Fruit fly (Drosophila melanogaster) whole organism, pupa: ENCODE results near the gene RFeSP.

Experiments used
- CG10348 ChIP-seq: fragments of 200-800 bp; sonication (Bioruptor generic); IDR thresholded peaks from 2 replicates; pipeline ENCODE4 v1.3.6; 2022; ENCODE audit warnings: missing biosample characterization, missing genetic modification characterization
- CG12605 ChIP-seq: fragments of 200-800 bp; sonication (Bioruptor generic); IDR thresholded peaks from 2 replicates; pipeline ENCODE4 v1.3.6; 2022; ENCODE audit warnings: missing biosample characterization, missing genetic modification characterization
- CG13204 ChIP-seq: fragments of 200-800 bp; sonication (Bioruptor generic); optimal IDR thresholded peaks from 2 replicates; lab custom pipeline; 2018; ENCODE audit warnings: missing biosample characterization, mild to moderate bottlenecking, missing genetic modification characterization, moderate library complexity
- CG14655 ChIP-seq: fragments of 200-800 bp; sonication (Bioruptor generic); optimal IDR thresholded peaks from 3 replicates; lab custom pipeline; 2017; ENCODE audit warnings: mild to moderate bottlenecking, missing biosample characterization, missing genetic modification reagents, missing genetic modification characterization
- CG15710 ChIP-seq: fragments of 200-800 bp; sonication (Bioruptor generic); optimal IDR thresholded peaks from 2 replicates; lab custom pipeline; 2018; ENCODE audit warnings: missing biosample characterization, mild to moderate bottlenecking, missing genetic modification characterization, moderate library complexity
- CG17806 ChIP-seq: fragments of 200-800 bp; sonication (Bioruptor generic); optimal IDR thresholded peaks from 2 replicates; lab custom pipeline; 2018; ENCODE audit warnings: missing biosample characterization, mild to moderate bottlenecking, missing genetic modification characterization, moderate library complexity
- CG32121 ChIP-seq: fragments of 200-800 bp; sonication (Bioruptor generic); IDR thresholded peaks from 2 replicates; pipeline ENCODE4 v1.3.6; 2022; ENCODE audit warnings: missing biosample characterization, missing genetic modification characterization
- CG34367 ChIP-seq: fragments of 200-800 bp; sonication (Bioruptor generic); optimal IDR thresholded peaks from 2 replicates; lab custom pipeline; 2018; ENCODE audit warnings: missing biosample characterization, mild to moderate bottlenecking, missing genetic modification characterization
- CG4496 ChIP-seq: fragments of 200-800 bp; sonication (Bioruptor generic); IDR thresholded peaks from 3 replicates; pipeline ENCODE4 v1.3.6; 2022; ENCODE audit warnings: missing biosample characterization, missing genetic modification characterization
- CG8159 ChIP-seq: fragments of 200-800 bp; sonication (Bioruptor generic); optimal IDR thresholded peaks from 3 replicates; lab custom pipeline; 2018; ENCODE audit warnings: missing biosample characterization, mild to moderate bottlenecking, missing genetic modification characterization, moderate library complexity
- CG8301 ChIP-seq: fragments of 200-800 bp; sonication (Bioruptor generic); optimal IDR thresholded peaks from 2 replicates; lab custom pipeline; 2018; ENCODE audit warnings: missing biosample characterization, mild to moderate bottlenecking, missing genetic modification characterization
- CG9948 ChIP-seq: fragments of 200-800 bp; sonication (Bioruptor generic); optimal IDR thresholded peaks from 2 replicates; lab custom pipeline; 2018; ENCODE audit warnings: missing biosample characterization, mild to moderate bottlenecking, missing genetic modification characterization, moderate library complexity
- D1 ChIP-seq: fragments of 200-800 bp; sonication (Bioruptor generic); optimal IDR thresholded peaks from 2 replicates; lab custom pipeline; 2018; ENCODE audit warnings: missing biosample characterization, mild to moderate bottlenecking, missing genetic modification characterization, moderate library complexity
- EcR ChIP-seq: fragments of 200-800 bp; sonication (Bioruptor generic); optimal IDR thresholded peaks from 3 replicates; lab custom pipeline; 2019; ENCODE audit warnings: missing biosample characterization, missing genetic modification characterization, mild to moderate bottlenecking, moderate library complexity, missing genetic modification reagents
- Ets98B ChIP-seq: fragments of 200-800 bp; sonication (Bioruptor generic); IDR thresholded peaks from 2 replicates; pipeline ENCODE4 v1.3.6; 2022; ENCODE audit warnings: missing biosample characterization, missing genetic modification characterization
- Pif1A ChIP-seq: fragments of 200-800 bp; sonication (Bioruptor generic); optimal IDR thresholded peaks from 3 replicates; lab custom pipeline; 2016; ENCODE audit warnings: missing biosample characterization, missing genetic modification characterization
- Pif1B ChIP-seq: fragments of 200-800 bp; sonication (Bioruptor generic); optimal IDR thresholded peaks from 3 replicates; lab custom pipeline; 2016; ENCODE audit warnings: missing biosample characterization, missing genetic modification characterization
- Snoo ChIP-seq: fragments of 200-800 bp; sonication (Bioruptor generic); optimal IDR thresholded peaks from 3 replicates; lab custom pipeline; 2017; ENCODE audit warnings: missing biosample characterization, mild to moderate bottlenecking, missing genetic modification characterization, inconsistent platforms
- fd96Ca ChIP-seq: fragments of 200-800 bp; sonication (Bioruptor generic); IDR thresholded peaks from 3 replicates; pipeline ENCODE4 v1.3.6; 2022; ENCODE audit warnings: missing biosample characterization, missing genetic modification characterization
- gl ChIP-seq: fragments of 200-800 bp; sonication (Bioruptor generic); optimal IDR thresholded peaks from 2 replicates; lab custom pipeline; 2018; ENCODE audit warnings: missing biosample characterization, mild to moderate bottlenecking, missing genetic modification characterization
- rn ChIP-seq: fragments of 200-800 bp; sonication (Bioruptor generic); IDR thresholded peaks from 2 replicates; pipeline ENCODE4 v1.3.6; 2022; ENCODE audit warnings: missing biosample characterization, missing genetic modification characterization

Gene RFeSP

dm6 chr2L:1634099-1634856, 20.3 kb upstream of the RFeSP start:
- TF ChIP-seq Pif1A (GFP tag; lab: Kevin White, UChicago) = no peak
- no peak for TF ChIP-seq Snoo (tag; lab: Kevin White, UChicago)
- TF ChIP-seq CG34367 = no peak
- no peak for TF ChIP-seq CG17806 (tag; lab: Kevin White, UChicago)
- TF ChIP-seq EcR = no peak
- TF ChIP-seq CG8301 (tag; lab: Kevin White, UChicago) = no peak
- TF ChIP-seq CG15710 (tag; lab: Kevin White, UChicago) = no peak
- no peak for TF ChIP-seq CG32121 (GFP tag; lab: Robert Waterston, UW)
- TF ChIP-seq CG9948 (tag; lab: Kevin White, UChicago) = no peak
- no peak for TF ChIP-seq CG8159 (tag; lab: Kevin White, UChicago)
- no peak for TF ChIP-seq gl
- no peak for TF ChIP-seq Ets98B (GFP tag; lab: Robert Waterston, UW)
- TF ChIP-seq Pif1B (GFP tag; lab: Kevin White, UChicago) = no peak
- TF ChIP-seq CG12605 (GFP tag; lab: Robert Waterston, UW) = no peak
- no peak for TF ChIP-seq CG10348 (GFP tag; lab: Robert Waterston, UW)
- TF ChIP-seq CG4496 = no peak
- no peak for TF ChIP-seq CG14655
- no peak for TF ChIP-seq CG13204
- no peak for TF ChIP-seq fd96Ca (GFP tag; lab: Robert Waterston, UW)

- TF ChIP-seq EcR = no peak
- no peak for TF ChIP-seq gl
- TF ChIP-seq, all 21 proteins: peak for 0
Measured at dm6 chr2L:1633397-1633796, 19.4 kb upstream of the RFeSP start.

dm6 chr2L:1632730-1633172, 18.8 kb upstream of the RFeSP start:
- TF ChIP-seq CG10348 (GFP tag; lab: Robert Waterston, UW) = peak; percentile 77
- peak; percentile 75; the same call in 1 of the 2 replicates for TF ChIP-seq CG12605 (GFP tag; lab: Robert Waterston, UW)
- TF ChIP-seq EcR = no peak
- no peak for TF ChIP-seq gl
- peak; percentile 32 for TF ChIP-seq CG14655
- no peak for TF ChIP-seq D1 (tag; lab: Kevin White, UChicago)
- no peak for TF ChIP-seq CG34367
- no peak for TF ChIP-seq Snoo (tag; lab: Kevin White, UChicago)
- TF ChIP-seq rn = 0 out of 2 replicates have a peak, but pooled peaks have one; percentile 3
- no peak for TF ChIP-seq CG8159 (tag; lab: Kevin White, UChicago)
- peak; percentile 75 for TF ChIP-seq fd96Ca (GFP tag; lab: Robert Waterston, UW)
- TF ChIP-seq CG4496 = peak; percentile 87
- TF ChIP-seq Pif1B (GFP tag; lab: Kevin White, UChicago) = no peak
- peak; percentile 83 for TF ChIP-seq Ets98B (GFP tag; lab: Robert Waterston, UW)
- no peak for TF ChIP-seq CG13204
- peak; percentile 31 for TF ChIP-seq CG8301 (tag; lab: Kevin White, UChicago)
- no peak for TF ChIP-seq CG15710 (tag; lab: Kevin White, UChicago)
- TF ChIP-seq CG32121 (GFP tag; lab: Robert Waterston, UW) = peak; percentile 85; the same call in 1 of the 2 replicates
- TF ChIP-seq Pif1A (GFP tag; lab: Kevin White, UChicago) = no peak
- TF ChIP-seq CG17806 (tag; lab: Kevin White, UChicago) = no peak
- TF ChIP-seq CG9948 (tag; lab: Kevin White, UChicago) = no peak

dm6 chr2L:1631441-1632313, 17.7 kb upstream of the RFeSP start:
- TF ChIP-seq Ets98B (GFP tag; lab: Robert Waterston, UW) = no peak
- no peak for TF ChIP-seq CG13204
- TF ChIP-seq CG12605 (GFP tag; lab: Robert Waterston, UW) = no peak
- TF ChIP-seq D1 (tag; lab: Kevin White, UChicago) = no peak
- no peak for TF ChIP-seq Pif1A (GFP tag; lab: Kevin White, UChicago)
- TF ChIP-seq CG4496 = no peak
- TF ChIP-seq CG34367 = no peak
- TF ChIP-seq CG10348 (GFP tag; lab: Robert Waterston, UW) = no peak
- TF ChIP-seq rn = no peak
- TF ChIP-seq CG8159 (tag; lab: Kevin White, UChicago) = no peak
- TF ChIP-seq gl = no peak
- TF ChIP-seq CG14655 = no peak
- no peak for TF ChIP-seq Snoo (tag; lab: Kevin White, UChicago)
- no peak for TF ChIP-seq fd96Ca (GFP tag; lab: Robert Waterston, UW)
- no peak for TF ChIP-seq CG15710 (tag; lab: Kevin White, UChicago)
- no peak for TF ChIP-seq EcR
- no peak for TF ChIP-seq CG32121 (GFP tag; lab: Robert Waterston, UW)
- TF ChIP-seq CG8301 (tag; lab: Kevin White, UChicago) = no peak
- no peak for TF ChIP-seq Pif1B (GFP tag; lab: Kevin White, UChicago)
- TF ChIP-seq CG17806 (tag; lab: Kevin White, UChicago) = no peak

- TF ChIP-seq CG9948 (tag; lab: Kevin White, UChicago) (no peak), CG13204 (no peak), CG14655 (no peak), CG15710 (tag; lab: Kevin White, UChicago) (no peak), Ets98B (GFP tag; lab: Robert Waterston, UW) (no peak), Snoo (tag; lab: Kevin White, UChicago) (no peak), CG34367 (no peak), CG17806 (tag; lab: Kevin White, UChicago) (no peak), CG8301 (tag; lab: Kevin White, UChicago) (no peak), D1 (tag; lab: Kevin White, UChicago) (no peak), gl (no peak), CG32121 (GFP tag; lab: Robert Waterston, UW) (no peak)
Measured at dm6 chr2L:1630576-1630975, 16.6 kb upstream of the RFeSP start.
